Worm (Caenorhabditis elegans): ENCODE measurements around the gene lgc-40.

DNA sequence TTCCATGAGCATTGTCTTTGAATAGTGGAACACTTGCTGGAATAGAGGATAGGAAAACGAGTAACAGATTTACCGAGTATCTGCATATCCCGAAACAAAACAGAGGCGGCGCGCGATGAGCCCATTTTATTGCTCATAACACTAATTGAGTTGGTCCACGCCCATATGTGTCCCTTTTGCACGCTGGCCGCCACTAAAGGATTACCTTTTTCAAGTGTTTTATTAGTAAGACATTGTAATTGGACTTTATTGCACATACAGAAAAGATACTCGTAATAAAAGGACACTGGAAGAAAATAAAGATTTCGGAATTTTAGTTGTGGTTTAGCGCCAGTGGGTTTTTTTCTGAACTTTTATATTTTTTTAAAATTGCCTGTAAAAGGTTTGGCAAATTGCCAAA lies 53.4 kb downstream of the lgc-40 start, which contains the start of gene hlh-15:
- TF ChIP-seq hlh-12 (tag; optimal IDR thresholded peaks at IDR 0.05) (no peak), nhr-179 (tag; optimal IDR thresholded peaks at IDR 0.05) (no peak), F33H1.4 (GFP tag; IDR thresholded peaks at IDR 0.05) (no peak), rec-8 (tag; optimal IDR thresholded peaks at IDR 0.05) (no peak), bed-2 (GFP tag; IDR thresholded peaks at IDR 0.05) (no peak), pha-4 (tag; optimal IDR thresholded peaks at IDR 0.05) (no peak), ztf-28 (GFP tag; IDR thresholded peaks at IDR 0.05) (no peak), let-607 (tag; optimal IDR thresholded peaks at IDR 0.05) (no peak)

Measured in whole organism, young adult.